Worm (Caenorhabditis elegans): ENCODE results near the gene Y32F6B.9.
A peak's percentile ranks its signal among the peaks of the same experiment; 100 is the strongest.

Gene Y32F6B.9

DNA sequence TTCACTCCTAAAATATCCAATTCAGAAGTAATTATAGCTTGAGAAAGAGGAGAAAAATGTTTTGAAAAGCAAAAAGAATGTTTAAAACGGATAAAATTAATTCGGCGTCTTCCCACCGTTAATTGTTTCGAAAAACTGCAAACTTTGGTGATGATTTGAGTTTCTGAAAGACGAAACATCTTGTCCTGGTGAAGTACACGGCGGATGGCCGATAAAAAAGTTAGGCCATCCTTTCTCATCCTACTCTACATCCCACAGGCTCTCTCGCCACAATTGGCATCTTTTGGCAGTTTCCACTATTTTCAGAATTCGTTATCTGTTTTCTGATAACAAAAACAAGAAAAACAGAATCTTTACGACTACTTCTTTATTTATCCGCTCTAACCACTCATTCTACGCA lies 47.4 kb downstream of the Y32F6B.9 start, which contains the start of the genes C35A5.8 and hda-11 (continued):
- TF ChIP-seq daf-16 (GFP tag; optimal IDR thresholded peaks at IDR 0.05) (no peak), daf-16 (tag; optimal IDR thresholded peaks at IDR 0.05) (no peak), lim-7 (GFP tag; IDR thresholded peaks at IDR 0.05) (no peak), lin-38 (GFP tag; IDR thresholded peaks at IDR 0.05) (peak; percentile 63), dpl-1 (GFP tag; optimal IDR thresholded peaks at IDR 0.05) (peak; percentile 73), mep-1 (tag; optimal IDR thresholded peaks at IDR 0.05) (no peak), hlh-11 (tag; optimal IDR thresholded peaks at IDR 0.05) (no peak), nhr-10 (tag; optimal IDR thresholded peaks at IDR 0.05) (no peak), nhr-25 (tag; optimal IDR thresholded peaks at IDR 0.05; ENCODE audit: borderline replicate concordance, insufficient read depth) (peak; percentile 4), ceh-32 (tag; optimal IDR thresholded peaks at IDR 0.05; ENCODE audit: poor library complexity) (no peak), php-3 (GFP tag; IDR thresholded peaks at IDR 0.05) (no peak), ceh-20 (GFP tag; IDR thresholded peaks at IDR 0.05) (no peak), mes-2 (tag; optimal IDR thresholded peaks at IDR 0.05; ENCODE audit: poor library complexity, severe bottlenecking) (peak; percentile 98), pqm-1 (tag; optimal IDR thresholded peaks at IDR 0.05) (no peak), madf-9 (GFP tag; conservative IDR thresholded peaks at IDR 0.05) (peak; percentile 78), vab-7 (GFP tag; IDR thresholded peaks at IDR 0.05) (no peak), lin-1 (GFP tag; IDR thresholded peaks at IDR 0.05) (no peak), tag-97 (GFP tag; IDR thresholded peaks at IDR 0.05) (0 out of 2 replicates have a peak, but pooled peaks have one; percentile 31), sdz-12 (GFP tag; optimal IDR thresholded peaks at IDR 0.05) (peak; percentile 41), egl-43 (GFP tag; IDR thresholded peaks at IDR 0.05) (no peak), lir-3 (tag; optimal IDR thresholded peaks at IDR 0.05) (no peak), Y105C5A.15 (GFP tag; IDR thresholded peaks at IDR 0.05) (no peak), unc-62 (GFP tag; optimal IDR thresholded peaks at IDR 0.05 in 1 of 2) (peak in 1 of 2 experiments; percentile 92), unc-62 (tag; optimal IDR thresholded peaks at IDR 0.05) (no peak), zip-11 (GFP tag; IDR thresholded peaks at IDR 0.05) (no peak), duxl-1 (tag; optimal IDR thresholded peaks at IDR 0.05; ENCODE audit: poor library complexity) (peak; percentile 71), nhr-77 (tag; optimal IDR thresholded peaks at IDR 0.05) (no peak), attf-4 (tag; optimal IDR thresholded peaks at IDR 0.05) (no peak), dmd-6 (GFP tag; IDR thresholded peaks at IDR 0.05) (peak; percentile 61), dmd-9 (GFP tag; IDR thresholded peaks at IDR 0.05) (peak; percentile 89; the same call in 1 of the 2 replicates), aha-1 (tag) (peak; percentile 42), mxl-3 (GFP tag; optimal IDR thresholded peaks at IDR 0.05) (peak; percentile 31), dve-1 (tag; optimal IDR thresholded peaks at IDR 0.05; ENCODE audit: insufficient read depth) (no peak), rbr-2 (tag; optimal IDR thresholded peaks at IDR 0.05) (peak; percentile 48), F49E8.2 (tag; optimal IDR thresholded peaks at IDR 0.05; ENCODE audit: borderline replicate concordance) (no peak), dmd-8 (GFP tag; IDR thresholded peaks at IDR 0.05) (no peak), ZK337.2 (GFP tag; IDR thresholded peaks at IDR 0.05) (peak; percentile 89), tra-1 (GFP tag; IDR thresholded peaks at IDR 0.05) (0 out of 2 replicates have a peak, but pooled peaks have one; percentile 50), zip-2 (tag; optimal IDR thresholded peaks at IDR 0.05) (no peak), ama-1 (optimal IDR thresholded peaks at IDR 0.05) (no peak), gei-8 (GFP tag; optimal IDR thresholded peaks at IDR 0.05) (no peak), aly-2 (tag; optimal IDR thresholded peaks at IDR 0.05) (no peak), lin-39 (tag; optimal IDR thresholded peaks at IDR 0.05) (no peak), nhr-11 (tag; optimal IDR thresholded peaks at IDR 0.05) (no peak), nhr-76 (tag; optimal IDR thresholded peaks at IDR 0.05) (no peak), mdt-29 (GFP tag; IDR thresholded peaks at IDR 0.05) (no peak), unc-130 (GFP tag; optimal IDR thresholded peaks at IDR 0.05) (peak; percentile 74)
